Fruit fly (Drosophila melanogaster): Measurements from ENCODE around the gene CG15771.

Gene CG15771

DNA sequence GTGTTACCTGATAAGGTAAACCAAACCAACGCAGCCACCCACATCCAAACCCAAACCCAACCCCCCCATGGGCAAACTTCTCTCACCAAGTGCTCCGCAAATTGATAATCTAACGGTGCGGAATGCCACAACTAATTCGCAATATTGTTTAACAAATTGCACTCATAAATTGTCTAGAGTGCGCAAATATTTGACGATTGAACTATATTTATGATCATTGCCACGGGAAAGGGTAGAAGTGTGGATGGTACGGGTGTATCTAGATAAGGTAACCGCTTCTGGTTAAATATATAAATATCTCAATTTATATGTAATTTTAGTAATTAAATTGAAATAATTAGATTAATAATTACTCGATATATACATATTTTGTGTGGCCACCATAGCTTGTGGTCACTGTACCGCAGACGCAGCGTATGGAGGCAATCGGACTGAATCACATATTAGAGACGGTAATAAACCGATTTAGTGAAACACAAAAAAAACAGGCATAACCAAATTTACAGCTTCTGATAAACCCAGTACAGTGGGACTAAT lies 36.8 kb upstream of the CG15771 start (continued):
- TF ChIP-seq scrt (GFP tag; optimal IDR thresholded peaks at IDR 0.05), result peak; percentile 58
- TF ChIP-seq Ssrp (tag; optimal IDR thresholded peaks at IDR 0.05), result no peak
- TF ChIP-seq wdn (GFP tag; IDR thresholded peaks at IDR 0.05), result peak; percentile 69
- peak; percentile 60 for TF ChIP-seq bcd (GFP tag; optimal IDR thresholded peaks at IDR 0.05)
- TF ChIP-seq ato (GFP tag; IDR thresholded peaks at IDR 0.05; ENCODE audit: partially characterized antibody), result no peak
- TF ChIP-seq CG10654 (GFP tag; optimal IDR thresholded peaks at IDR 0.05), result no peak
- TF ChIP-seq vfl (GFP tag; optimal IDR thresholded peaks at IDR 0.05), result peak; percentile 7
- TF ChIP-seq gem (tag; optimal IDR thresholded peaks at IDR 0.05), result peak; percentile 75
- TF ChIP-seq CG12071 (GFP tag; optimal IDR thresholded peaks at IDR 0.05), result peak; percentile 22
- peak in 1 of 2 experiments; percentile 33 for TF ChIP-seq bsh (GFP tag; optimal IDR thresholded peaks at IDR 0.05)
- TF ChIP-seq CG6813 (GFP tag; optimal IDR thresholded peaks at IDR 0.05), result peak; percentile 33
- peak; percentile 56 for TF ChIP-seq dmrt99B (tag; optimal IDR thresholded peaks at IDR 0.05)
- no peak for TF ChIP-seq CG6254 (GFP tag; optimal IDR thresholded peaks at IDR 0.05)
- no peak for TF ChIP-seq CG30020 (tag; optimal IDR thresholded peaks at IDR 0.05)
- no peak for TF ChIP-seq gfzf (GFP tag; optimal IDR thresholded peaks at IDR 0.05)
- peak; percentile 71 for TF ChIP-seq CG11504 (tag; optimal IDR thresholded peaks at IDR 0.05)
- TF ChIP-seq CG13287 (GFP tag; IDR thresholded peaks at IDR 0.05; ENCODE audit: partially characterized antibody), result no peak
- TF ChIP-seq so (GFP tag; IDR thresholded peaks at IDR 0.05), result peak; percentile 34; the same call in 1 of the 3 replicates
- TF ChIP-seq CG11696 (GFP tag; IDR thresholded peaks at IDR 0.05), result 0 out of 2 replicates have a peak, but pooled peaks have one; percentile 12
- TF ChIP-seq prd (optimal IDR thresholded peaks at IDR 0.05), result no peak
- peak; percentile 71; the same call in 2 of the 3 replicates for TF ChIP-seq prd (GFP tag; IDR thresholded peaks at IDR 0.05)
- no peak for TF ChIP-seq dan (GFP tag; IDR thresholded peaks at IDR 0.05)
- no peak for TF ChIP-seq CG7357 (GFP tag; IDR thresholded peaks at IDR 0.05)
- TF ChIP-seq CG9817 (tag; optimal IDR thresholded peaks at IDR 0.05), result peak; percentile 75
- TF ChIP-seq z (GFP tag; IDR thresholded peaks at IDR 0.05), result no peak
- no peak for TF ChIP-seq her (GFP tag; optimal IDR thresholded peaks at IDR 0.05)
- TF ChIP-seq H2.0 (GFP tag; IDR thresholded peaks at IDR 0.05), result peak; percentile 61
- TF ChIP-seq CG30431 (GFP tag; optimal IDR thresholded peaks at IDR 0.05), result no peak
- TF ChIP-seq Eip74EF (GFP tag; optimal IDR thresholded peaks at IDR 0.05), result no peak
- no peak for TF ChIP-seq CG11723 (GFP tag; optimal IDR thresholded peaks at IDR 0.05)
- TF ChIP-seq HmgZ (tag; optimal IDR thresholded peaks at IDR 0.05), result peak; percentile 46
- 0 out of 2 replicates have a peak, but pooled peaks have one; percentile 20 for TF ChIP-seq danr (GFP tag; IDR thresholded peaks at IDR 0.05)
- no peak for TF ChIP-seq CHES-1-like (GFP tag; optimal IDR thresholded peaks at IDR 0.05)
- TF ChIP-seq D19A (tag; optimal IDR thresholded peaks at IDR 0.05), result peak; percentile 31
- TF ChIP-seq CG33213 (GFP tag; optimal IDR thresholded peaks at IDR 0.05), result no peak
- peak; percentile 72 for TF ChIP-seq CG10543 (GFP tag; optimal IDR thresholded peaks at IDR 0.05)
- no peak for TF ChIP-seq Sox100B (GFP tag; optimal IDR thresholded peaks at IDR 0.05)
- TF ChIP-seq CG4424 (GFP tag; optimal IDR thresholded peaks at IDR 0.05), result peak; percentile 17
- no peak for TF ChIP-seq CG7745 (tag; optimal IDR thresholded peaks at IDR 0.05)
- no peak for TF ChIP-seq eyg (GFP tag; optimal IDR thresholded peaks at IDR 0.05)
- no peak for TF ChIP-seq nerfin-2 (GFP tag; IDR thresholded peaks at IDR 0.05; ENCODE audit: partially characterized antibody)
- no peak for TF ChIP-seq Antp (GFP tag; optimal IDR thresholded peaks at IDR 0.05)
- peak; percentile 58 for TF ChIP-seq Fer2 (tag; optimal IDR thresholded peaks at IDR 0.05)
- peak; percentile 70 for TF ChIP-seq cwo (GFP tag; optimal IDR thresholded peaks at IDR 0.05)
- TF ChIP-seq CG12769 (tag; optimal IDR thresholded peaks at IDR 0.05), result peak; percentile 66
- TF ChIP-seq CG14050 (GFP tag; IDR thresholded peaks at IDR 0.05), result 0 out of 3 replicates have a peak, but pooled peaks have one; percentile 12
- no peak for TF ChIP-seq onecut (GFP tag; IDR thresholded peaks at IDR 0.05)
- TF ChIP-seq MTF-1 (GFP tag; optimal IDR thresholded peaks at IDR 0.05; ENCODE audit: borderline replicate concordance), result no peak
- TF ChIP-seq kay (GFP tag; optimal IDR thresholded peaks at IDR 0.05), result no peak

All from whole organism, embryonic.